Worm (Caenorhabditis elegans) whole organism, young adult: ENCODE data around the gene T09A12.1.

Experiments used
- B0019.2 ChIP-seq: fragments of 200-800 bp; sonication (Bioruptor generic); conservative IDR thresholded peaks from 2 replicates; pipeline ENCODE4 v1.3.6; 2022; ENCODE audit warnings: missing genetic modification reagents, missing genetic modification characterization, missing compliant biosample characterization
- F23B12.7 ChIP-seq: sonication (generic microtip); optimal IDR thresholded peaks from 2 replicates; lab custom pipeline; 2017; ENCODE audit warnings: missing genetic modification characterization, mild to moderate bottlenecking, missing compliant biosample characterization, antibody characterized with exemption, moderate library complexity; ENCODE audit not compliant: insufficient read depth
- F33H1.4 ChIP-seq: fragments of 200-800 bp; sonication (Bioruptor generic); IDR thresholded peaks from 2 replicates; pipeline ENCODE4 v1.3.6; 2022; ENCODE audit warnings: missing genetic modification reagents, missing genetic modification characterization, missing compliant biosample characterization
- F37B4.10 ChIP-seq: fragments of 200-800 bp; sonication (Bioruptor generic); IDR thresholded peaks from 2 replicates; pipeline ENCODE4 v1.3.6; 2022; ENCODE audit warnings: missing genetic modification characterization, missing compliant biosample characterization
- F39B2.1 ChIP-seq: fragments of 200-800 bp; sonication (Bioruptor generic); IDR thresholded peaks from 2 replicates; pipeline ENCODE4 v1.3.6; 2022; ENCODE audit warnings: missing genetic modification reagents, missing genetic modification characterization, missing compliant biosample characterization
- F49E8.2 ChIP-seq: sonication (generic microtip); optimal IDR thresholded peaks from 3 replicates; lab custom pipeline; 2017; ENCODE audit warnings: missing genetic modification characterization, mild to moderate bottlenecking, missing compliant biosample characterization, antibody characterized with exemption, moderate library complexity; ENCODE audit not compliant: insufficient read depth
- F57A8.1 ChIP-seq: fragments of 200-800 bp; sonication (Bioruptor generic); optimal IDR thresholded peaks from 2 replicates; lab custom pipeline; 2018; ENCODE audit warnings: mild to moderate bottlenecking, missing genetic modification characterization, moderate library complexity, missing compliant biosample characterization
- F57C9.4 ChIP-seq: sonication (generic microtip); optimal IDR thresholded peaks from 2 replicates; lab custom pipeline; 2017; ENCODE audit warnings: mild to moderate bottlenecking, missing genetic modification characterization, missing compliant biosample characterization
- K11D2.4 ChIP-seq: fragments of 200-800 bp; sonication (Bioruptor generic); IDR thresholded peaks from 2 replicates; pipeline ENCODE4 v1.3.6; 2022; ENCODE audit warnings: missing genetic modification reagents, missing genetic modification characterization, missing compliant biosample characterization
- K12H6.12 ChIP-seq: fragments of 200-800 bp; sonication (Bioruptor generic); optimal IDR thresholded peaks from 2 replicates; lab custom pipeline; 2018; ENCODE audit warnings: mild to moderate bottlenecking, missing genetic modification characterization, missing compliant biosample characterization
- T07F8.4 ChIP-seq: sonication (generic microtip); optimal IDR thresholded peaks from 2 replicates; lab custom pipeline; 2016; ENCODE audit warnings: mild to moderate bottlenecking, missing genetic modification characterization, moderate library complexity, missing compliant biosample characterization
- Y53F4B.3 ChIP-seq: fragments of 200-800 bp; sonication (Bioruptor generic); IDR thresholded peaks from 2 replicates; pipeline ENCODE4 v1.3.6; 2022; ENCODE audit warnings: missing genetic modification reagents, missing genetic modification characterization, missing compliant biosample characterization
- Y95B8A.8 ChIP-seq: fragments of 200-800 bp; sonication (Bioruptor generic); IDR thresholded peaks from 2 replicates; pipeline ENCODE4 v1.3.6; 2022; ENCODE audit warnings: missing genetic modification reagents, missing genetic modification characterization, missing compliant biosample characterization
- aptf-2 ChIP-seq: fragments of 200-800 bp; sonication (Bioruptor generic); conservative IDR thresholded peaks from 2 replicates; pipeline ENCODE4 v1.3.6; 2022; ENCODE audit warnings: missing genetic modification reagents, missing genetic modification characterization, missing compliant biosample characterization
- aptf-3 ChIP-seq: fragments of 200-800 bp; sonication (Bioruptor generic); IDR thresholded peaks from 2 replicates; pipeline ENCODE4 v1.3.6; 2022; ENCODE audit warnings: missing genetic modification characterization, missing compliant biosample characterization
- attf-5 ChIP-seq: fragments of 200-800 bp; sonication (Bioruptor generic); optimal IDR thresholded peaks from 2 replicates; lab custom pipeline; 2018; ENCODE audit warnings: mild to moderate bottlenecking, missing genetic modification characterization, missing compliant biosample characterization
- bed-1 ChIP-seq: fragments of 200-800 bp; sonication (Bioruptor generic); IDR thresholded peaks from 2 replicates; pipeline ENCODE4 v1.3.6; 2022; ENCODE audit warnings: missing genetic modification reagents, missing genetic modification characterization, missing compliant biosample characterization
- ccch-3 ChIP-seq: fragments of 200-800 bp; sonication (Bioruptor generic); optimal IDR thresholded peaks from 2 replicates; lab custom pipeline; 2018; ENCODE audit warnings: mild to moderate bottlenecking, missing genetic modification characterization, missing compliant biosample characterization
- cebp-1 ChIP-seq, 2 experiments: fragments of 200-800 bp in 1 of 2; sonication (Bioruptor generic) in 1 of 2; sonication (generic microtip) in 1 of 2; IDR thresholded peaks in 1 of 2; optimal IDR thresholded peaks in 1 of 2; 2 replicates each; pipeline versions ENCODE4 v1.3.6 to Lab custom; 2017 to 2022; ENCODE audit warnings: missing compliant biosample characterization in 2 of 2, missing genetic modification characterization in 2 of 2, mild to moderate bottlenecking in 1 of 2, missing genetic modification reagents in 1 of 2, moderate library complexity in 1 of 2
- ceh-27 ChIP-seq: fragments of 200-800 bp; sonication (Bioruptor generic); optimal IDR thresholded peaks from 2 replicates; lab custom pipeline; 2018; ENCODE audit warnings: mild to moderate bottlenecking, missing genetic modification characterization, moderate library complexity, missing compliant biosample characterization
- ceh-58 ChIP-seq: fragments of 200-800 bp; sonication (Bioruptor generic); IDR thresholded peaks from 2 replicates; pipeline ENCODE4 v1.3.6; 2022; ENCODE audit warnings: missing genetic modification characterization, missing compliant biosample characterization
- die-1 ChIP-seq: sonication (generic microtip); optimal IDR thresholded peaks from 2 replicates; lab custom pipeline; 2016; ENCODE audit warnings: missing genotype, mild to moderate bottlenecking, missing genetic modification characterization, missing compliant biosample characterization
- dpff-1 ChIP-seq: sonication (generic microtip); optimal IDR thresholded peaks from 2 replicates; lab custom pipeline; 2017; ENCODE audit warnings: mild to moderate bottlenecking, missing genetic modification characterization, missing compliant biosample characterization
- efl-1 ChIP-seq: fragments of 150-350 bp; optimal IDR thresholded peaks from 2 replicates; lab custom pipeline; 2014; ENCODE audit warnings: missing biosample characterization, missing genetic modification reagents, missing genetic modification characterization
- egrh-3 ChIP-seq: fragments of 200-800 bp; sonication (Bioruptor generic); IDR thresholded peaks from 2 replicates; pipeline ENCODE4 v1.3.6; 2022; ENCODE audit warnings: missing genetic modification reagents, missing genetic modification characterization, missing compliant biosample characterization
- ekl-4 ChIP-seq: fragments of 200-800 bp; sonication (Bioruptor generic); IDR thresholded peaks from 2 replicates; pipeline ENCODE4 v1.3.6; 2022; ENCODE audit warnings: missing genetic modification reagents, missing genetic modification characterization, missing compliant biosample characterization
- hlh-12 ChIP-seq: sonication (generic microtip); optimal IDR thresholded peaks from 2 replicates; lab custom pipeline; 2016; ENCODE audit warnings: missing genetic modification characterization, missing compliant biosample characterization
- hmg-1.2 ChIP-seq: fragments of 200-800 bp; sonication (Bioruptor generic); IDR thresholded peaks from 2 replicates; pipeline ENCODE4 v1.3.6; 2022; ENCODE audit warnings: missing genetic modification reagents, missing genetic modification characterization, missing compliant biosample characterization
- lin-40 ChIP-seq: sonication (generic microtip); optimal IDR thresholded peaks from 2 replicates; lab custom pipeline; 2016; ENCODE audit warnings: missing genetic modification characterization, mild to moderate bottlenecking, missing compliant biosample characterization, missing genotype, missing genetic modification reagents
- madf-3 ChIP-seq: fragments of 200-800 bp; sonication (Bioruptor generic); IDR thresholded peaks from 2 replicates; pipeline ENCODE4 v1.3.6; 2022; ENCODE audit warnings: missing genetic modification reagents, missing genetic modification characterization, missing compliant biosample characterization
- madf-6 ChIP-seq: fragments of 200-800 bp; sonication (Bioruptor generic); IDR thresholded peaks from 2 replicates; pipeline ENCODE4 v1.3.6; 2022; ENCODE audit warnings: missing genetic modification reagents, missing genetic modification characterization, missing compliant biosample characterization
- mcd-1 ChIP-seq: fragments of 200-800 bp; sonication (Bioruptor generic); IDR thresholded peaks from 2 replicates; pipeline ENCODE4 v1.3.6; 2022; ENCODE audit warnings: missing genetic modification reagents, missing genetic modification characterization, missing compliant biosample characterization
- nfyb-1 ChIP-seq: fragments of 200-800 bp; sonication (Bioruptor generic); IDR thresholded peaks from 2 replicates; pipeline ENCODE4 v1.3.6; 2022; ENCODE audit warnings: missing genetic modification reagents, missing genetic modification characterization, missing compliant biosample characterization
- nhr-179 ChIP-seq: sonication (generic microtip); optimal IDR thresholded peaks from 2 replicates; lab custom pipeline; 2016; ENCODE audit warnings: mild to moderate bottlenecking, missing genetic modification characterization, missing compliant biosample characterization
- pha-4 ChIP-seq: fragments of 150-350 bp; sonication (generic microtip); optimal IDR thresholded peaks from 2 replicates; lab custom pipeline; 2014; ENCODE audit warnings: missing biosample characterization, missing genetic modification reagents, missing genetic modification characterization
- repo-1 ChIP-seq: sonication (generic microtip); optimal IDR thresholded peaks from 2 replicates; lab custom pipeline; 2017; ENCODE audit warnings: mild to moderate bottlenecking, missing genetic modification characterization, missing compliant biosample characterization
- rpc-1 ChIP-seq, 2 experiments: fragments of 150-350 bp in 1 of 2; sonication (generic microtip) in 1 of 2; optimal IDR thresholded peaks; 2 replicates each; lab custom pipeline; 2014 to 2018; ENCODE audit warnings: missing biosample characterization in 1 of 2, missing genetic modification characterization in 1 of 2, missing genetic modification reagents in 1 of 2, missing genotype in 1 of 2
- snpc-4 ChIP-seq, 5 experiments: fragments of 150-350 bp in 1 of 5; sonication (generic microtip) in 4 of 5; optimal IDR thresholded peaks; 2 replicates each; lab custom pipeline; 2014 to 2018; ENCODE audit warnings: missing genetic modification characterization in 5 of 5, missing biosample characterization in 3 of 5, antibody characterized with exemption in 2 of 5, mild to moderate bottlenecking in 2 of 5, missing compliant biosample characterization in 2 of 5, missing genotype in 2 of 5, moderate library complexity in 2 of 5, missing genetic modification reagents in 1 of 5
- tlf-1 ChIP-seq: fragments of 200-800 bp; sonication (Bioruptor generic); optimal IDR thresholded peaks from 2 replicates; lab custom pipeline; 2018; ENCODE audit warnings: mild to moderate bottlenecking, missing genetic modification characterization, missing compliant biosample characterization
- ztf-22 ChIP-seq: fragments of 200-800 bp; sonication (Bioruptor generic); optimal IDR thresholded peaks from 2 replicates; lab custom pipeline; 2018; ENCODE audit warnings: mild to moderate bottlenecking, missing genetic modification characterization, moderate library complexity, missing compliant biosample characterization
- ztf-26 ChIP-seq: sonication (generic microtip); optimal IDR thresholded peaks from 2 replicates; lab custom pipeline; 2017; ENCODE audit warnings: missing genetic modification characterization, missing compliant biosample characterization
- ztf-28 ChIP-seq: fragments of 200-800 bp; sonication (Bioruptor generic); IDR thresholded peaks from 2 replicates; pipeline ENCODE4 v1.3.6; 2022; ENCODE audit warnings: missing genetic modification reagents, missing genetic modification characterization, missing compliant biosample characterization

T09A12.1 gene

ce11 chrIV:8266024-8266949 is 22.1 kb downstream of the T09A12.1 start (continued):
- TF ChIP-seq dpff-1 (no peak), attf-5 (GFP tag; lab: Kevin White, UChicago) (peak; percentile 15), F49E8.2 (tag; lab: Kevin White, UChicago) (no peak), ztf-28 (GFP tag; lab: Robert Waterston, UW) (no peak; the same call in 1 of the 2 replicates), ccch-3 (GFP tag; lab: Kevin White, UChicago) (no peak), pha-4 (tag; lab: Kevin White, UChicago) (no peak), F23B12.7 (no peak), madf-6 (0 out of 2 replicates have a peak, but pooled peaks have one; percentile 14), B0019.2 (GFP tag; lab: Robert Waterston, UW) (no peak), madf-3 (GFP tag; lab: Robert Waterston, UW) (peak; percentile 72; the same call in 1 of the 2 replicates), tlf-1 (GFP tag; lab: Kevin White, UChicago) (peak; percentile 36), hlh-12 (tag; lab: Kevin White, UChicago) (no peak), hmg-1.2 (GFP tag; lab: Robert Waterston, UW) (no peak; the same call in 1 of the 2 replicates), snpc-4 (GFP tag; optimal IDR thresholded peaks at IDR 0.05; lab: Kevin White, UChicago) (no peak), snpc-4 (tag; optimal IDR thresholded peaks at IDR 0.05; lab: Kevin White, UChicago) (peak in 1 of 4 experiments; percentile 7), F37B4.10 (GFP tag; lab: Robert Waterston, UW) (no peak), T07F8.4 (tag; lab: Kevin White, UChicago) (no peak), ztf-22 (GFP tag; lab: Kevin White, UChicago) (peak; percentile 28), efl-1 (GFP tag; lab: Kevin White, UChicago) (no peak), F57A8.1 (GFP tag; lab: Kevin White, UChicago) (no peak), aptf-2 (GFP tag; lab: Robert Waterston, UW) (no peak), F57C9.4 (tag; lab: Kevin White, UChicago) (no peak), nfyb-1 (GFP tag; lab: Robert Waterston, UW) (peak; percentile 45), ztf-26 (tag; lab: Kevin White, UChicago) (no peak), bed-1 (no peak), egrh-3 (GFP tag; lab: Robert Waterston, UW) (peak; percentile 61; the same call in 1 of the 2 replicates), mcd-1 (GFP tag; lab: Robert Waterston, UW) (0 out of 2 replicates have a peak, but pooled peaks have one; percentile 39), repo-1 (tag; lab: Kevin White, UChicago) (peak; percentile 90), F39B2.1 (no peak), cebp-1 (GFP tag; IDR thresholded peaks at IDR 0.05; lab: Robert Waterston, UW) (peak; percentile 21; the same call in 1 of the 2 replicates), cebp-1 (tag; optimal IDR thresholded peaks at IDR 0.05; lab: Kevin White, UChicago) (peak; percentile 67), nhr-179 (tag; lab: Kevin White, UChicago) (no peak), K11D2.4 (0 out of 2 replicates have a peak, but pooled peaks have one; percentile 8), K12H6.12 (no peak), lin-40 (tag; lab: Kevin White, UChicago) (no peak), ceh-27 (no peak), rpc-1 (optimal IDR thresholded peaks at IDR 0.05; lab: Kevin White, UChicago) (no peak), rpc-1 (tag; optimal IDR thresholded peaks at IDR 0.05; lab: Kevin White, UChicago) (no peak), Y95B8A.8 (GFP tag; lab: Robert Waterston, UW) (0 out of 2 replicates have a peak, but pooled peaks have one; percentile 30), Y53F4B.3 (GFP tag; lab: Robert Waterston, UW) (no peak), ceh-58 (GFP tag; lab: Robert Waterston, UW) (0 out of 2 replicates have a peak, but pooled peaks have one; percentile 73), ekl-4 (0 out of 2 replicates have a peak, but pooled peaks have one; percentile 38), die-1 (tag; lab: Kevin White, UChicago) (no peak), aptf-3 (GFP tag; lab: Robert Waterston, UW) (no peak), F33H1.4 (peak; percentile 8; the same call in 1 of the 2 replicates)
